Fruit fly (Drosophila melanogaster): ENCODE measurements around the gene CG6724.

- TF ChIP-seq psq (GFP tag; optimal IDR thresholded peaks at IDR 0.05): no peak
- no peak for TF ChIP-seq dsf (GFP tag; optimal IDR thresholded peaks at IDR 0.05; ENCODE audit: borderline replicate concordance)
- TF ChIP-seq CG32264 (GFP tag; optimal IDR thresholded peaks at IDR 0.05): no peak
- TF ChIP-seq lola (GFP tag; optimal IDR thresholded peaks at IDR 0.05): no peak
- TF ChIP-seq foxo (GFP tag; optimal IDR thresholded peaks at IDR 0.05): no peak
- no peak for TF ChIP-seq OdsH (GFP tag; optimal IDR thresholded peaks at IDR 0.05)
- no peak for TF ChIP-seq Myc (optimal IDR thresholded peaks at IDR 0.05)
- TF ChIP-seq Vsx2 (GFP tag; optimal IDR thresholded peaks at IDR 0.05; ENCODE audit: partially characterized antibody): no peak
- TF ChIP-seq N (GFP tag; optimal IDR thresholded peaks at IDR 0.05): no peak
These were observed 16.1 kb downstream of the CG6724 start for dm6 chr2L:10753618-10754017.

Data from whole organism, wandering third instar larva.